Fruit fly (Drosophila melanogaster): Measurements from ENCODE around the gene Saf6.

Saf6 gene

dm6 chr2L:850727-851257 lies 35.0 kb upstream of the Saf6 start, which contains the start of gene drongo:
drongo (minus strand) TSS chr2L:851071.
- TF ChIP-seq woc (GFP tag; optimal IDR thresholded peaks at IDR 0.05) = no peak
- no peak for TF ChIP-seq pan (optimal IDR thresholded peaks at IDR 0.05)
- no peak for TF ChIP-seq CG9705 (GFP tag; optimal IDR thresholded peaks at IDR 0.05)
- TF ChIP-seq Hr83 (GFP tag; optimal IDR thresholded peaks at IDR 0.05; ENCODE audit: poor library complexity, severe bottlenecking) = peak; percentile 55
- no peak for TF ChIP-seq Hr78 (GFP tag; optimal IDR thresholded peaks at IDR 0.05)
- TF ChIP-seq CG32264 (GFP tag; optimal IDR thresholded peaks at IDR 0.05) = no peak
- no peak for TF ChIP-seq Rel (GFP tag; optimal IDR thresholded peaks at IDR 0.05)
- TF ChIP-seq Rel (tag; optimal IDR thresholded peaks at IDR 0.05) = peak; percentile 26
- no peak for TF ChIP-seq Dfd (GFP tag; optimal IDR thresholded peaks at IDR 0.05)
- TF ChIP-seq br (GFP tag; optimal IDR thresholded peaks at IDR 0.05) = peak; percentile 55
- TF ChIP-seq sv (GFP tag; optimal IDR thresholded peaks at IDR 0.05) = no peak
- TF ChIP-seq GATAd (GFP tag; optimal IDR thresholded peaks at IDR 0.05) = no peak
- no peak for TF ChIP-seq lola (GFP tag; optimal IDR thresholded peaks at IDR 0.05)
- peak; percentile 17 for TF ChIP-seq Dif (GFP tag; optimal IDR thresholded peaks at IDR 0.05; ENCODE audit: partially characterized antibody)
- peak; percentile 5 for TF ChIP-seq Myc (optimal IDR thresholded peaks at IDR 0.05)
- no peak for TF ChIP-seq OdsH (GFP tag; optimal IDR thresholded peaks at IDR 0.05)
- peak; percentile 75 for TF ChIP-seq psq (GFP tag; optimal IDR thresholded peaks at IDR 0.05)
- TF ChIP-seq foxo (GFP tag; optimal IDR thresholded peaks at IDR 0.05) = peak in 1 of 2 experiments; percentile 14
- TF ChIP-seq jim (GFP tag; optimal IDR thresholded peaks at IDR 0.05) = peak; percentile 61
- TF ChIP-seq Vsx2 (GFP tag; optimal IDR thresholded peaks at IDR 0.05; ENCODE audit: partially characterized antibody) = no peak
- no peak for TF ChIP-seq HLH106 (tag; optimal IDR thresholded peaks at IDR 0.05)
- no peak for TF ChIP-seq dmrt93B (GFP tag; optimal IDR thresholded peaks at IDR 0.05)
- no peak for TF ChIP-seq sage (GFP tag; optimal IDR thresholded peaks at IDR 0.05)
- TF ChIP-seq h (GFP tag; optimal IDR thresholded peaks at IDR 0.05) = peak; percentile 46
- peak; percentile 68 for TF ChIP-seq Sp1 (GFP tag; optimal IDR thresholded peaks at IDR 0.05)
- no peak for TF ChIP-seq Abd-B (GFP tag; optimal IDR thresholded peaks at IDR 0.05)
- no peak for TF ChIP-seq brk (GFP tag; optimal IDR thresholded peaks at IDR 0.05)
- peak; percentile 36 for TF ChIP-seq Jra (GFP tag; optimal IDR thresholded peaks at IDR 0.05)
- no peak for TF ChIP-seq tai (GFP tag; optimal IDR thresholded peaks at IDR 0.05)
- no peak for TF ChIP-seq usp (GFP tag; optimal IDR thresholded peaks at IDR 0.05)
- no peak for TF ChIP-seq CrebA (GFP tag; optimal IDR thresholded peaks at IDR 0.05; ENCODE audit: borderline replicate concordance)
- TF ChIP-seq N (GFP tag; optimal IDR thresholded peaks at IDR 0.05) = no peak
- TF ChIP-seq dsf (GFP tag; optimal IDR thresholded peaks at IDR 0.05; ENCODE audit: borderline replicate concordance) = peak; percentile 1
- peak; percentile 8 for TF ChIP-seq fru (GFP tag; optimal IDR thresholded peaks at IDR 0.05)
- TF ChIP-seq dl (GFP tag; optimal IDR thresholded peaks at IDR 0.05; ENCODE audit: insufficient read depth in 1 of 2, partially characterized antibody in 2 of 2) = no peak
- TF ChIP-seq ey (GFP tag; optimal IDR thresholded peaks at IDR 0.05) = no peak
- TF ChIP-seq rgr (GFP tag; optimal IDR thresholded peaks at IDR 0.05) = peak; percentile 20
- TF ChIP-seq Mio (GFP tag; optimal IDR thresholded peaks at IDR 0.05) = no peak
- peak; percentile 41 for TF ChIP-seq Hnf4 (GFP tag; optimal IDR thresholded peaks at IDR 0.05)

- TF ChIP-seq Vsx2 (GFP tag; optimal IDR thresholded peaks at IDR 0.05; ENCODE audit: partially characterized antibody) = no peak
- TF ChIP-seq Dfd (GFP tag; optimal IDR thresholded peaks at IDR 0.05) = peak; percentile 96
- no peak for TF ChIP-seq dmrt93B (GFP tag; optimal IDR thresholded peaks at IDR 0.05)
- no peak for TF ChIP-seq ey (GFP tag; optimal IDR thresholded peaks at IDR 0.05)
- TF ChIP-seq rgr (GFP tag; optimal IDR thresholded peaks at IDR 0.05) = no peak
Observed at dm6 chr2L:849787-850512, 34.2 kb upstream of the Saf6 start.
